Worm (Caenorhabditis elegans) whole organism, young adult: Measurements from ENCODE around the gene F54H5.5.

Experiments used
- Y53G8AR.9 ChIP-seq: fragments of 200-800 bp; sonication (Bioruptor generic); conservative IDR thresholded peaks from 2 replicates; pipeline ENCODE4 v1.3.6; 2022; ENCODE audit warnings: missing genetic modification reagents, missing genetic modification characterization, missing compliant biosample characterization
- Y67H2A.10 ChIP-seq: fragments of 200-800 bp; sonication (Bioruptor generic); conservative IDR thresholded peaks from 2 replicates; pipeline ENCODE4 v1.3.6; 2022; ENCODE audit warnings: missing genetic modification reagents, missing genetic modification characterization, missing compliant biosample characterization
- ZK185.1 ChIP-seq: sonication (generic microtip); optimal IDR thresholded peaks from 2 replicates; lab custom pipeline; 2016; ENCODE audit warnings: mild to moderate bottlenecking, missing genetic modification characterization, missing compliant biosample characterization; ENCODE audit not compliant: poor library complexity, severe bottlenecking
- ama-1 ChIP-seq, 3 experiments: fragments of 150-350 bp in 1 of 3; sonication (generic microtip) in 2 of 3; optimal IDR thresholded peaks; 2 replicates each; lab custom pipeline; 2014 to 2018; ENCODE audit warnings: missing biosample characterization in 2 of 3, missing genetic modification characterization in 2 of 3, missing genetic modification reagents in 2 of 3
- athp-1 ChIP-seq: sonication (generic microtip); optimal IDR thresholded peaks from 2 replicates; lab custom pipeline; 2017; ENCODE audit warnings: mild to moderate bottlenecking, missing genetic modification characterization, missing compliant biosample characterization
- bed-1 ChIP-seq: fragments of 200-800 bp; sonication (Bioruptor generic); IDR thresholded peaks from 2 replicates; pipeline ENCODE4 v1.3.6; 2022; ENCODE audit warnings: missing genetic modification reagents, missing genetic modification characterization, missing compliant biosample characterization
- ccch-3 ChIP-seq: fragments of 200-800 bp; sonication (Bioruptor generic); optimal IDR thresholded peaks from 2 replicates; lab custom pipeline; 2018; ENCODE audit warnings: mild to moderate bottlenecking, missing genetic modification characterization, missing compliant biosample characterization
- ekl-4 ChIP-seq: fragments of 200-800 bp; sonication (Bioruptor generic); IDR thresholded peaks from 2 replicates; pipeline ENCODE4 v1.3.6; 2022; ENCODE audit warnings: missing genetic modification reagents, missing genetic modification characterization, missing compliant biosample characterization
- ets-4 ChIP-seq: fragments of 200-800 bp; sonication (Bioruptor generic); optimal IDR thresholded peaks from 2 replicates; lab custom pipeline; 2018; ENCODE audit warnings: mild to moderate bottlenecking, missing genetic modification characterization, missing compliant biosample characterization
- hrde-1 ChIP-seq: sonication (generic microtip); optimal IDR thresholded peaks from 2 replicates; lab custom pipeline; 2016; ENCODE audit warnings: missing genetic modification characterization, mild to moderate bottlenecking, missing compliant biosample characterization, moderate library complexity, missing genotype, missing genetic modification reagents, borderline replicate concordance
- pbrm-1 ChIP-seq: fragments of 200-800 bp; sonication (Bioruptor generic); IDR thresholded peaks from 2 replicates; pipeline ENCODE4 v1.3.6; 2022; ENCODE audit warnings: missing genetic modification reagents, missing genetic modification characterization, missing compliant biosample characterization
- pha-4 ChIP-seq: fragments of 150-350 bp; sonication (generic microtip); optimal IDR thresholded peaks from 2 replicates; lab custom pipeline; 2014; ENCODE audit warnings: missing biosample characterization, missing genetic modification reagents, missing genetic modification characterization
- sptf-2 ChIP-seq: fragments of 200-800 bp; sonication (Bioruptor generic); optimal IDR thresholded peaks from 2 replicates; lab custom pipeline; 2018; ENCODE audit warnings: mild to moderate bottlenecking, missing genetic modification characterization, missing compliant biosample characterization
- unc-62 ChIP-seq: fragments of 150-350 bp; optimal IDR thresholded peaks from 2 replicates; lab custom pipeline; 2014; ENCODE audit warnings: missing biosample characterization, missing genetic modification reagents, missing genetic modification characterization

DNA sequence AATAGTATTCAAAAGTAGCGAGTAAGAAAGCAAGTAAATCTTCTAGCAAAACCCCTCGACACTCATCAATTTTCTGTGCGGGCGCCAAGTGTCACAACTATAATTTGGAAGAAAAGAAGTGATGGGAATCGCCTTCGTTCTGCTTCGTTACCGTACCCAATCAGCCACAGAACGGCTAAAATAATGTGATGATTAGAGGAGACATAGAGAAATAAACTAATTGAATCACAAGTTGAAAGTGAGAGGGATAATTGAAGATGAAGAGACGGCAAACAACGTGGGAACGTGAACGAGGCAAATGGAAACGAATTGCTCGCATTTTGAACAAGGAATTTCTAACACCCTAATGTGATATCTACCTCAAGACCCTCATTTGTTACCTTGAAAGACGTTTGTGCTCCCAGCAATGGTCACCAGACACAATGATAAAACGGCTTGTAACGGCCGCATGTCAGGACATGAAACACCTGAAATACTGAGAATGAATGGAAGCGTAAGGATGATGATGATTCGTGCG lies 15.6 kb upstream of the F54H5.5 start, which contains the start of gene T19D12.6:
- TF ChIP-seq athp-1 (tag; lab: Kevin White, UChicago) (no peak), unc-62 (GFP tag; lab: Kevin White, UChicago) (no peak), ekl-4 (GFP tag; lab: Robert Waterston, UW) (no peak), sptf-2 (GFP tag; lab: Kevin White, UChicago) (no peak), ZK185.1 (tag; lab: Kevin White, UChicago) (no peak), Y53G8AR.9 (no peak), Y67H2A.10 (GFP tag; lab: Robert Waterston, UW) (no peak), pbrm-1 (GFP tag; lab: Robert Waterston, UW) (no peak), pha-4 (tag; lab: Kevin White, UChicago) (no peak), ama-1 (optimal IDR thresholded peaks at IDR 0.05; lab: Kevin White, UChicago) (no peak), ama-1 (GFP tag; optimal IDR thresholded peaks at IDR 0.05; lab: Kevin White, UChicago) (no peak), hrde-1 (no peak), bed-1 (GFP tag; lab: Robert Waterston, UW) (no peak), ccch-3 (GFP tag; lab: Kevin White, UChicago) (no peak), ets-4 (GFP tag; lab: Kevin White, UChicago) (no peak)
